Worm (Caenorhabditis elegans): ENCODE measurements around the gene str-247.

DNA sequence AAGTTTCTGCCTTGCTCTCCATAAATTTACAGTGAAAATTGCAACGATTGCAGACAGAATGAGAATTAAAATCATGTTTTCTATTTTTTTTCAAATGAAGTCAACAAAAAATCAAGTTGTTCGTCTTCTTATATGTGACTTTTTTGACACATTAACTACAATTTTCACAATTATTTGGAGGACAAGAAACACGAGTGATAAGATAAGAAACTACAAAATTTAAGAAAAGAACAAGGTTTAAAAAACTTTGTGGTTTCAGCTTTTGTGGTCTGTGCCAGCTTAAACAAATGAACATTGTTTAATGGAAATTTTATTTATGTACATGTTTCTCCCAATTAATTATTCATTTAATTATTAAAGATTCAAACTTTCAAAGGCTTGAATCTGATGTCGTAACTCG lies 16.6 kb downstream of the str-247 start, which contains the start of gene cyp-34A9:
- TF ChIP-seq unc-130 (tag; optimal IDR thresholded peaks at IDR 0.05): no peak
- no peak for TF ChIP-seq efl-1 (optimal IDR thresholded peaks at IDR 0.05)
- TF ChIP-seq efl-1 (GFP tag; optimal IDR thresholded peaks at IDR 0.05 in 1 of 2): no peak
- no peak for TF ChIP-seq snpc-4 (tag; optimal IDR thresholded peaks at IDR 0.05)
- no peak for TF ChIP-seq alr-1 (tag; optimal IDR thresholded peaks at IDR 0.05; ENCODE audit: borderline replicate concordance)

Data from whole organism, L1 larva.